Worm (Caenorhabditis elegans): ENCODE measurements around the gene cest-35.2.

DNA sequence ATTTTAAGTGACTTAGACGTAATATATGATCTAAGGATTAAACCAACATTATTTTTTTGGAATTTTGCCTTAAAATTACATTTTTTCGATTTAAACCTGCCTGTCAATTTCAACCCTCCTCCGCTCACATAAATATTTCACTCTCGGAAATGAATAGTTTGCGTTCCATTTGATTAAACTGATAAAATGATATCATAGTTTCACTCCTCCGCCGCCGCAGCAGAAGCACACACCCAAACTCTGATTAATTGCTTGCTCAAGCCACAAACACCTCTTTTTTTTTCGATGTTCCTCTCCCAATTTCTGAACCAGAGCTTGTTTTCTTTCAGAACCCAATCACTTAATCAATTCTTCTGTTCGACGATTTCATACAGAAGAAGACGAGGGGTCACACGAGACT is 14.0 kb downstream of the cest-35.2 start, which contains the start of gene Y49G5B.1:
- no peak for TF ChIP-seq elt-2 (tag; optimal IDR thresholded peaks at IDR 0.05)
- TF ChIP-seq ceh-9 (tag; optimal IDR thresholded peaks at IDR 0.05), result no peak
- no peak for TF ChIP-seq mec-3 (tag; optimal IDR thresholded peaks at IDR 0.05; ENCODE audit: borderline replicate concordance)
- no peak for TF ChIP-seq sox-4 (tag; optimal IDR thresholded peaks at IDR 0.05)

All from whole organism, late embryonic.